Fruit fly (Drosophila melanogaster): ENCODE results near the gene Jon25Biii.

Jon25Biii gene

DNA sequence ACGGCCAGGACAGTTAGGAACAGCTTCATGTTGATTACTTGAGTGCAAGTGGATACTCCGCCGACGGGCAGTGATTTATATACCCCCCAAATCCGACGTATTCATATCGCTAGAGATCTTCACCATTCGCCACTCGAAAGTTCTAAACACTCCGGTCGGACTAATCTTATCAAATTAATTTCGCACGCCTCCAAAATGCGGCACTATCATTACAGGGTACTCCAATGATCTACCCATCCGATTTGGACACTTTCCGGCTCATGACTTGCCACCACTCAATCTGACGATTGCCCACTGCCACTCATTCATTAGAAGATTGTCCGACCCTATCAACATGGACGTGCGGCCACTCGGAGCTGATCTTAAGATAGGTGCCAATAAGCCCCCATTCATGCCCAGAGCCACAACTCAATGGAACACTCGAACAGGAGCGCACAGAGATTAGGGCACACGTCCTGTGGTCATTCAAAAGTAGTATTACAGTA is 2.6 kb upstream of the Jon25Biii start, which contains the start of gene Jon25Bii:
TSS of gene Jon25Bii (minus strand) at position 51 of the 485 bp plus-strand sequence.
- TF ChIP-seq mirr (GFP tag; optimal IDR thresholded peaks at IDR 0.05) (peak; percentile 80), cwo (GFP tag; optimal IDR thresholded peaks at IDR 0.05) (peak; percentile 9), D19B (GFP tag; optimal IDR thresholded peaks at IDR 0.05) (peak; percentile 41), CG15479 (GFP tag; optimal IDR thresholded peaks at IDR 0.05) (no peak), Lim3 (GFP tag; IDR thresholded peaks at IDR 0.05) (no peak), exex (tag; optimal IDR thresholded peaks at IDR 0.05) (peak; percentile 92), grn (GFP tag; optimal IDR thresholded peaks at IDR 0.05) (peak; percentile 84), klu (GFP tag; IDR thresholded peaks at IDR 0.05) (no peak), Hey (tag; optimal IDR thresholded peaks at IDR 0.05) (peak; percentile 77), CG6272 (GFP tag; IDR thresholded peaks at IDR 0.05) (no peak), br (optimal IDR thresholded peaks at IDR 0.05) (no peak), vnd (GFP tag; IDR thresholded peaks at IDR 0.05; ENCODE audit: partially characterized antibody) (peak; percentile 36; the same call in 1 of the 3 replicates), GATAe (GFP tag; conservative IDR thresholded peaks at IDR 0.05) (peak; percentile 37; the same call in 1 of the 2 replicates), crol (GFP tag; IDR thresholded peaks at IDR 0.05) (no peak), sug (tag; optimal IDR thresholded peaks at IDR 0.05) (peak; percentile 70), Sin3A (optimal IDR thresholded peaks at IDR 0.05) (no peak), CHES-1-like (GFP tag; optimal IDR thresholded peaks at IDR 0.05) (no peak), CG6175 (GFP tag; IDR thresholded peaks at IDR 0.05) (peak; percentile 8; the same call in 1 of the 3 replicates)

DNA sequence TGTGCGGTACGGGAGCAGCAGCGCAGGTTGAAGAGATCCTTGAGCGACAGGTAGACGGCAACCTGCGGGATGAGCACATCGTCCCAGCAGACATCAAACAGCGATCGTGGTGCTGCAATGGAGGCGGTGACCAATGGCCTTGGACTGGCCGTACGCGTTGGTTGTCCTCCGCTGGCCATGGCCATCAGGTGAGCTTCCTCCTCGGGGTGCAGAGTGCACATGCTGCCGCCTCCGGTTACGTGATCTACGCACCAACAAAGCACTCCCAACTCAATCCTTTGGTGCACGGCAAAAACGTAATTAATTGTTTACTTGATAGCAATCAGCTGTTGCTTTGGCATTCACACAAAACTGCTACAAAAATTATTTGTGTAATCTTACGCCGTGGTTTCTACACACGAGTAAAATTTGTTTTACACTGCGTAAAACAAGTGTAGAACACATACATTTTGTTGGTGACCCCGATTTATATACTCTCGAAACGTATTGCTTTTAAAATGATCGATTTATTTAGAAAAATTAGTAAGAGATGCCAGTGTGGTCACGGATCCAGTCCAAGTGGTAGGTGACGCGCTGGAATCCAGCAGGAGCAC is 1.0 kb downstream of the Jon25Biii start, which contains the start of gene jet:
TSS of gene jet (minus strand) at position 332 of the 593 bp plus-strand sequence.
- TF ChIP-seq vnd (GFP tag; IDR thresholded peaks at IDR 0.05; ENCODE audit: partially characterized antibody) (peak; percentile 43; the same call in 1 of the 3 replicates), inv (GFP tag; IDR thresholded peaks at IDR 0.05; ENCODE audit: partially characterized antibody) (0 out of 2 replicates have a peak, but pooled peaks have one; percentile 8), CG11093 (GFP tag; IDR thresholded peaks at IDR 0.05) (no peak), MESR4 (GFP tag; optimal IDR thresholded peaks at IDR 0.05) (peak; percentile 65), shn (GFP tag; optimal IDR thresholded peaks at IDR 0.05) (no peak), gro (GFP tag; optimal IDR thresholded peaks at IDR 0.05) (no peak), grn (GFP tag; optimal IDR thresholded peaks at IDR 0.05) (peak; percentile 78), Meics (GFP tag; optimal IDR thresholded peaks at IDR 0.05) (no peak), CG12104 (GFP tag; optimal IDR thresholded peaks at IDR 0.05) (no peak), CG42726 (GFP tag; IDR thresholded peaks at IDR 0.05; ENCODE audit: partially characterized antibody) (peak; percentile 63), ttk (GFP tag; IDR thresholded peaks at IDR 0.05) (no peak), exex (tag; optimal IDR thresholded peaks at IDR 0.05) (peak; percentile 72), stwl (tag; optimal IDR thresholded peaks at IDR 0.05) (peak; percentile 49), HLH4C (GFP tag; IDR thresholded peaks at IDR 0.05; ENCODE audit: partially characterized antibody) (peak; percentile 55; the same call in 1 of the 3 replicates), gfzf (GFP tag; optimal IDR thresholded peaks at IDR 0.05) (peak; percentile 43), CG12071 (GFP tag; optimal IDR thresholded peaks at IDR 0.05) (no peak), run (tag; optimal IDR thresholded peaks at IDR 0.05) (no peak), Myb (GFP tag; optimal IDR thresholded peaks at IDR 0.05) (peak; percentile 8), Six4 (GFP tag; optimal IDR thresholded peaks at IDR 0.05) (no peak), E2f2 (GFP tag; IDR thresholded peaks at IDR 0.05) (peak; percentile 59), BEAF-32 (GFP tag; optimal IDR thresholded peaks at IDR 0.05) (peak; percentile 24), CG31441 (GFP tag; IDR thresholded peaks at IDR 0.05) (no peak), jigr1 (GFP tag; IDR thresholded peaks at IDR 0.05) (no peak), Scr (GFP tag; IDR thresholded peaks at IDR 0.05; ENCODE audit: partially characterized antibody) (peak; percentile 24; the same call in 1 of the 2 replicates), Abd-B (GFP tag; optimal IDR thresholded peaks at IDR 0.05) (peak; percentile 9), CG13287 (GFP tag; IDR thresholded peaks at IDR 0.05; ENCODE audit: partially characterized antibody) (peak; percentile 52; the same call in 1 of the 2 replicates), amos (GFP tag; IDR thresholded peaks at IDR 0.05; ENCODE audit: partially characterized antibody) (peak; percentile 82), btn (GFP tag; optimal IDR thresholded peaks at IDR 0.05) (no peak), YL-1 (GFP tag; optimal IDR thresholded peaks at IDR 0.05) (peak; percentile 2), zen (tag; optimal IDR thresholded peaks at IDR 0.05) (peak; percentile 22), Dp (GFP tag; optimal IDR thresholded peaks at IDR 0.05) (peak; percentile 34), Hand (GFP tag; optimal IDR thresholded peaks at IDR 0.05) (no peak), CG9437 (GFP tag; optimal IDR thresholded peaks at IDR 0.05) (peak; percentile 19)
